Worm (Caenorhabditis elegans) whole organism, early embryonic: ENCODE measurements around the gene C11D2.7.

Source experiments
- F13C5.2 ChIP-seq: sonication (generic microtip); optimal IDR thresholded peaks from 2 replicates; lab custom pipeline; 2017; ENCODE audit warnings: mild to moderate bottlenecking, missing genetic modification characterization, inconsistent platforms, missing compliant biosample characterization
- hnd-1 ChIP-seq: sonication (generic microtip); optimal IDR thresholded peaks from 2 replicates; lab custom pipeline; 2016; ENCODE audit warnings: missing genetic modification characterization, missing compliant biosample characterization
- tbx-11 ChIP-seq: fragments of 200-800 bp; sonication (Bioruptor generic); IDR thresholded peaks from 2 replicates; pipeline ENCODE4 v1.3.6; 2022; ENCODE audit warnings: missing genetic modification characterization, missing compliant biosample characterization

DNA sequence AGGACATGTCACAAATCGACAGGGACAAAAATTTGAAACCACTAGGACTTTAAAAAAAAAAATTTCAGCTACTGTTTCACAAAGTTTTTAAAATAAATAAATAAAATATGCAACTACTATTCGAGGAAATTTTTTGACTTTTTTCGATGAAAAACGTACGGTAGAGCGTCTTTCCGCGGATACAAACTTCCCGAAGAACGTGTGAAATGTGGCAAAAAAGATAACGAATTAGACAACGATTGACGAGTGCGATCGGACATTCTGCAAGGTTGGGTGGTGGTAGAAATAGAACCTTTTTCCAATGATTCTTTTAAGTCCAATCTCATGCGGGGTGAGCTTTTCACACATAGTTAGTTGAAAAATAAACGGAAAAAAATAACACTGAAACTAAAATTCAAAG, 10.6 kb upstream of the C11D2.7 start:
- TF ChIP-seq tbx-11 (no peak), hnd-1 (tag; lab: Kevin White, UChicago) (no peak), F13C5.2 (tag; lab: Kevin White, UChicago) (no peak)
